Worm (Caenorhabditis elegans): Measurements from ENCODE around the gene acdh-2.
A peak's percentile ranks its signal among the peaks of the same experiment; 100 is the strongest.

The acdh-2 gene

DNA sequence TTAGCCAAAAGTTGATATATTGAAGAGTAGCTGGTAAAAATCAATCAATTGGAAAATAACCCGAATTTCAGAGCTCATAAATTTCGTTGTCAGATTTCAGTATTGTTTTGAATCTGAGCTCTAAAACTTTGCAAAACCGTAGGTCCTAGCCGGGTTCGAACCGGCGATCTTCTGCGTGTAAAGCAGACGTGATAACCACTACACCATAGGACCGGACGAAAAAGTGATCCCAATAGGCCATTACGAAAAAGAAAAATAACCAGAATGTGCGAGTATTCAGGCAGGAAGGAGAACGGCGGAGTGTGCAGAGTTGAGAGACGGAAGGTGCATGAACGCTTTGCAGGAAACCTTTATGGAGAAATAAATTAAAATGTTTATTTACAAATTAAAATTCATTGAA lies 29.8 kb upstream of the acdh-2 start:
- no peak for TF ChIP-seq mab-5 (tag; optimal IDR thresholded peaks at IDR 0.05)
- TF ChIP-seq fos-1 (tag; optimal IDR thresholded peaks at IDR 0.05), result peak; percentile 49
- TF ChIP-seq unc-39 (tag; optimal IDR thresholded peaks at IDR 0.05), result no peak
- TF ChIP-seq nhr-11 (tag; optimal IDR thresholded peaks at IDR 0.05), result no peak
- TF ChIP-seq Y55F3AM.14 (GFP tag; optimal IDR thresholded peaks at IDR 0.05), result no peak
- no peak for TF ChIP-seq ama-1 (optimal IDR thresholded peaks at IDR 0.05)
- TF ChIP-seq unc-55 (GFP tag; optimal IDR thresholded peaks at IDR 0.05), result peak; percentile 65
- TF ChIP-seq ztf-1 (GFP tag; conservative IDR thresholded peaks at IDR 0.05), result no peak
- peak; percentile 42 for TF ChIP-seq sma-9 (GFP tag; optimal IDR thresholded peaks at IDR 0.05)
- no peak for TF ChIP-seq sma-9 (tag; optimal IDR thresholded peaks at IDR 0.05)
- no peak for TF ChIP-seq aly-2 (tag; optimal IDR thresholded peaks at IDR 0.05)
- TF ChIP-seq crh-2 (tag; optimal IDR thresholded peaks at IDR 0.05), result peak; percentile 43
- no peak for TF ChIP-seq nhr-23 (tag; optimal IDR thresholded peaks at IDR 0.05)
- peak; percentile 28 for TF ChIP-seq gmeb-1 (tag; optimal IDR thresholded peaks at IDR 0.05)
- no peak for TF ChIP-seq nhr-12 (tag; optimal IDR thresholded peaks at IDR 0.05)
- no peak for TF ChIP-seq peb-1 (tag; optimal IDR thresholded peaks at IDR 0.05)
- TF ChIP-seq mdl-1 (tag; optimal IDR thresholded peaks at IDR 0.05), result no peak
- no peak for TF ChIP-seq dmd-4 (tag; optimal IDR thresholded peaks at IDR 0.05)
- no peak for TF ChIP-seq nhr-10 (tag; optimal IDR thresholded peaks at IDR 0.05)
- TF ChIP-seq ceh-16 (tag; optimal IDR thresholded peaks at IDR 0.05), result no peak
- TF ChIP-seq alr-1 (tag; optimal IDR thresholded peaks at IDR 0.05), result no peak
- TF ChIP-seq nhr-129 (tag; optimal IDR thresholded peaks at IDR 0.05), result peak; percentile 71
- TF ChIP-seq R02D3.7 (tag; optimal IDR thresholded peaks at IDR 0.05), result no peak
- no peak for TF ChIP-seq nhr-77 (tag; optimal IDR thresholded peaks at IDR 0.05)
- TF ChIP-seq F13H6.1 (tag; optimal IDR thresholded peaks at IDR 0.05), result no peak
- peak; percentile 33 for TF ChIP-seq snpc-4 (tag; optimal IDR thresholded peaks at IDR 0.05)
- no peak for TF ChIP-seq blmp-1 (tag; optimal IDR thresholded peaks at IDR 0.05; ENCODE audit: insufficient read depth)
- no peak for TF ChIP-seq egl-27 (tag; optimal IDR thresholded peaks at IDR 0.05)
- no peak for TF ChIP-seq elt-3 (tag; optimal IDR thresholded peaks at IDR 0.05)
- TF ChIP-seq C34F6.9 (tag; optimal IDR thresholded peaks at IDR 0.05), result peak; percentile 46
- peak; percentile 34 for TF ChIP-seq lin-11 (tag; optimal IDR thresholded peaks at IDR 0.05)

DNA sequence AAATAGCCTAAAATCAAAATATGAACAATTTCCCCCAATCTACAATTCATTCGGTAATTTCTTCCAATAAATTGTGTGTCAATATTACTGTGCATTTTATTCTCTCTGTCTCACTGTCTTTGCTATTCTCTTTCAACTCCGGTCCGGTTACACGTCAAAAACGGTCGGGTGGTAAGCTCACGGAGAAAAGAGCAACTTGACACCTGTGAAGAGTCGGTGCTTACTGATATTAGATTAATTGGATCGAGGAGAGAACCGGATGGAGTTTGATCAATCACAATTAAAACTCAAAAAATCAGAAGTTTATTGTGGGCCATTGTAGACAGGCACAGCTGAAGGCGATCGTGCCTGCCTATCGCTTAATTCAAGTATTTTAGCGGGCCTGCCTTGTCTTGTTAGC lies 27.6 kb upstream of the acdh-2 start:
- TF ChIP-seq nhr-237 (tag; optimal IDR thresholded peaks at IDR 0.05) (no peak), crh-2 (tag; optimal IDR thresholded peaks at IDR 0.05) (peak; percentile 10), nhr-129 (tag; optimal IDR thresholded peaks at IDR 0.05) (no peak), C34F6.9 (tag; optimal IDR thresholded peaks at IDR 0.05) (no peak), ztf-1 (GFP tag; conservative IDR thresholded peaks at IDR 0.05) (no peak), ZK546.5 (tag; optimal IDR thresholded peaks at IDR 0.05) (no peak), unc-62 (GFP tag; optimal IDR thresholded peaks at IDR 0.05) (no peak), nhr-21 (tag; optimal IDR thresholded peaks at IDR 0.05) (peak; percentile 50), nhr-25 (tag; optimal IDR thresholded peaks at IDR 0.05) (no peak), Y55F3AM.14 (GFP tag; optimal IDR thresholded peaks at IDR 0.05) (no peak), sma-9 (GFP tag; optimal IDR thresholded peaks at IDR 0.05) (no peak), sma-9 (tag; optimal IDR thresholded peaks at IDR 0.05) (no peak), sma-3 (GFP tag; optimal IDR thresholded peaks at IDR 0.05) (peak; percentile 2), nhr-6 (tag; optimal IDR thresholded peaks at IDR 0.05) (no peak), unc-55 (GFP tag; optimal IDR thresholded peaks at IDR 0.05) (no peak), lin-39 (tag; optimal IDR thresholded peaks at IDR 0.05) (no peak), ama-1 (optimal IDR thresholded peaks at IDR 0.05) (peak; percentile 6), elt-3 (tag; optimal IDR thresholded peaks at IDR 0.05) (no peak), R02D3.7 (tag; optimal IDR thresholded peaks at IDR 0.05) (no peak), snpc-4 (tag; optimal IDR thresholded peaks at IDR 0.05) (no peak), unc-39 (tag; optimal IDR thresholded peaks at IDR 0.05) (no peak), aly-2 (tag; optimal IDR thresholded peaks at IDR 0.05) (no peak), elt-1 (tag; optimal IDR thresholded peaks at IDR 0.05) (no peak), sem-4 (tag; optimal IDR thresholded peaks at IDR 0.05) (no peak), zag-1 (tag; optimal IDR thresholded peaks at IDR 0.05) (no peak)
